Fruit fly (Drosophila melanogaster): ENCODE results near the gene heca.

The heca gene

DNA sequence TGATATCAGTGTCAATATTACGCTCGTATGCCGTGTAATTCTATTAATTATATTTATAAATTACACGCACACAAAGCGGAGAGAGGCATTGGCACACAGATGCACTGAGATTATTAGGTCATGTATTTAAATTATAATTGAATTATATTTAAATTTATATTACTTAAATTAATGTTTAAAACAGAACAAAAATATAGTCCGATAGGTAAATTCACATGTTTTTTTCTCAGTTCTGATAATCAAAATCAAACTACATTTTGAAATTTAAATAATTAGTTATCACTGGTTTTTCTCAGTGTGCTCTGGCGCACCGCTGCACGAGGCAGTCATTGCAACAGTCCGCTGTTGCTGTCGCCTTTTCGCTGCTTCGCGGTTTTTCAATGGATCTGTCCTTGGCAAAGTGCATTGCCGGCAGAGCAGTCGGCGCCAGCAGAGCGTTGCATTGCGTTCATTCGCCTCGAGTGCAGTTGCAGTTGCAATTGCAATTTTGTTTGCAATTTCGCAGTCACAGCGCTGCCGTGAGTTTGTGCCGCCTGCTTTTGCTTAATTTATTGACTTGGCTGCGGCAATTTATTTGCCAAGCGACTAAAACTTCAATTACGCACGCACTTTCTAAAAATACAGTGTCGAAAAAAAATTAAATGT is 15.9 kb downstream of the heca start (continued):
- TF ChIP-seq fu2 (GFP tag; optimal IDR thresholded peaks at IDR 0.05) (no peak), CG10462 (GFP tag; optimal IDR thresholded peaks at IDR 0.05) (no peak), CG9609 (GFP tag; optimal IDR thresholded peaks at IDR 0.05) (no peak), CG43689 (GFP tag; IDR thresholded peaks at IDR 0.05) (no peak), nom (GFP tag; optimal IDR thresholded peaks at IDR 0.05) (peak; percentile 94), p53 (GFP tag; optimal IDR thresholded peaks at IDR 0.05) (no peak), maf-S (GFP tag; optimal IDR thresholded peaks at IDR 0.05) (no peak), Doc3 (GFP tag; IDR thresholded peaks at IDR 0.05; ENCODE audit: partially characterized antibody) (no peak), CG7357 (GFP tag; IDR thresholded peaks at IDR 0.05) (0 out of 3 replicates have a peak, but pooled peaks have one; percentile 22), Optix (GFP tag; IDR thresholded peaks at IDR 0.05) (no peak), E2f2 (GFP tag; IDR thresholded peaks at IDR 0.05) (no peak), bsh (GFP tag; optimal IDR thresholded peaks at IDR 0.05) (peak; percentile 39 to 89), tna (GFP tag; IDR thresholded peaks at IDR 0.05; ENCODE audit: partially characterized antibody) (no peak), CG11695 (GFP tag; IDR thresholded peaks at IDR 0.05) (0 out of 3 replicates have a peak, but pooled peaks have one; percentile 8), pzg (GFP tag; optimal IDR thresholded peaks at IDR 0.05) (no peak), Bdp1 (GFP tag; optimal IDR thresholded peaks at IDR 0.05) (no peak), CG17328 (GFP tag; IDR thresholded peaks at IDR 0.05) (peak; percentile 36; the same call in 1 of the 2 replicates), dpn (GFP tag; optimal IDR thresholded peaks at IDR 0.05) (no peak), CG13624 (GFP tag; optimal IDR thresholded peaks at IDR 0.05) (no peak), lola (GFP tag; optimal IDR thresholded peaks at IDR 0.05) (peak in 1 of 3 experiments; percentile 23), CG7839 (tag; optimal IDR thresholded peaks at IDR 0.05) (peak; percentile 27), CG3726 (GFP tag; IDR thresholded peaks at IDR 0.05) (no peak), zen (tag; optimal IDR thresholded peaks at IDR 0.05) (no peak), ind (GFP tag; optimal IDR thresholded peaks at IDR 0.05) (no peak), CG10267 (tag; optimal IDR thresholded peaks at IDR 0.05) (peak; percentile 15), CG18764 (GFP tag; optimal IDR thresholded peaks at IDR 0.05) (no peak), Dad (GFP tag; optimal IDR thresholded peaks at IDR 0.05) (no peak), BtbVII (GFP tag; optimal IDR thresholded peaks at IDR 0.05) (no peak), Hr39 (optimal IDR thresholded peaks at IDR 0.05) (no peak), Sin3A (optimal IDR thresholded peaks at IDR 0.05) (no peak), wdn (GFP tag; IDR thresholded peaks at IDR 0.05) (no peak), CG11085 (GFP tag; IDR thresholded peaks at IDR 0.05) (no peak), NFAT (GFP tag; IDR thresholded peaks at IDR 0.05) (no peak), CG7786 (GFP tag; optimal IDR thresholded peaks at IDR 0.05) (no peak), gce (GFP tag; IDR thresholded peaks at IDR 0.05) (no peak), CG10543 (GFP tag; optimal IDR thresholded peaks at IDR 0.05) (no peak), CG2116 (GFP tag; optimal IDR thresholded peaks at IDR 0.05) (no peak), CrebB (tag; optimal IDR thresholded peaks at IDR 0.05) (no peak), Bgb (GFP tag; IDR thresholded peaks at IDR 0.05; ENCODE audit: partially characterized antibody) (no peak), Sox102F (GFP tag; optimal IDR thresholded peaks at IDR 0.05) (peak; percentile 50), Lhr (GFP tag; optimal IDR thresholded peaks at IDR 0.05) (no peak), CG12236 (GFP tag; optimal IDR thresholded peaks at IDR 0.05) (no peak), CG9932 (GFP tag; IDR thresholded peaks at IDR 0.05) (no peak), Ada2b (GFP tag; IDR thresholded peaks at IDR 0.05) (no peak), repo (GFP tag; optimal IDR thresholded peaks at IDR 0.05) (no peak), gsb-n (tag; optimal IDR thresholded peaks at IDR 0.05) (peak; percentile 37)
